Worm (Caenorhabditis elegans): ENCODE data around the gene pfd-5.

- no peak for TF ChIP-seq dao-5 (tag; optimal IDR thresholded peaks at IDR 0.05)
- no peak for TF ChIP-seq him-1 (tag; optimal IDR thresholded peaks at IDR 0.05)
- no peak for TF ChIP-seq W03F9.2 (tag; optimal IDR thresholded peaks at IDR 0.05)
These were observed 22.4 kb upstream of the pfd-5 start for ce11 chrIII:7221103-7221502.

Data from whole organism, L4/young adult.